Fruit fly (Drosophila melanogaster): ENCODE results near the gene Sema5c.

Gene Sema5c

dm6 chr3L:12109045-12109632, 27.5 kb upstream of the Sema5c start:
- TF ChIP-seq tai (GFP tag; optimal IDR thresholded peaks at IDR 0.05) (no peak), CG9705 (GFP tag; optimal IDR thresholded peaks at IDR 0.05) (no peak), pan (optimal IDR thresholded peaks at IDR 0.05) (no peak), jim (GFP tag; optimal IDR thresholded peaks at IDR 0.05) (no peak), Rel (GFP tag; optimal IDR thresholded peaks at IDR 0.05) (no peak), Rel (tag; optimal IDR thresholded peaks at IDR 0.05) (no peak), dsf (GFP tag; optimal IDR thresholded peaks at IDR 0.05; ENCODE audit: borderline replicate concordance) (no peak), rgr (GFP tag; optimal IDR thresholded peaks at IDR 0.05) (no peak), foxo (GFP tag; optimal IDR thresholded peaks at IDR 0.05) (no peak), dmrt93B (GFP tag; optimal IDR thresholded peaks at IDR 0.05) (no peak)

- no peak for TF ChIP-seq Dif (GFP tag; optimal IDR thresholded peaks at IDR 0.05; ENCODE audit: partially characterized antibody)
- no peak for TF ChIP-seq br (GFP tag; optimal IDR thresholded peaks at IDR 0.05)
- no peak for TF ChIP-seq Jra (GFP tag; optimal IDR thresholded peaks at IDR 0.05)
- no peak for TF ChIP-seq tai (GFP tag; optimal IDR thresholded peaks at IDR 0.05)
- TF ChIP-seq Hr83 (GFP tag; optimal IDR thresholded peaks at IDR 0.05; ENCODE audit: poor library complexity, severe bottlenecking): no peak
- no peak for TF ChIP-seq Hnf4 (GFP tag; optimal IDR thresholded peaks at IDR 0.05)
- TF ChIP-seq jim (GFP tag; optimal IDR thresholded peaks at IDR 0.05): no peak
- no peak for TF ChIP-seq ey (GFP tag; optimal IDR thresholded peaks at IDR 0.05)
- no peak for TF ChIP-seq Myc (optimal IDR thresholded peaks at IDR 0.05)
- no peak for TF ChIP-seq Mio (GFP tag; optimal IDR thresholded peaks at IDR 0.05)
- TF ChIP-seq woc (GFP tag; optimal IDR thresholded peaks at IDR 0.05): no peak
- TF ChIP-seq CG9705 (GFP tag; optimal IDR thresholded peaks at IDR 0.05): no peak
- no peak for TF ChIP-seq Dfd (GFP tag; optimal IDR thresholded peaks at IDR 0.05)
- TF ChIP-seq dsf (GFP tag; optimal IDR thresholded peaks at IDR 0.05; ENCODE audit: borderline replicate concordance): no peak
- no peak for TF ChIP-seq N (GFP tag; optimal IDR thresholded peaks at IDR 0.05)
- no peak for TF ChIP-seq pan (optimal IDR thresholded peaks at IDR 0.05)
Observed at dm6 chr3L:12108515-12108914, 26.9 kb upstream of the Sema5c start.

dm6 chr3L:12107378-12107777, 25.7 kb upstream of the Sema5c start:
- TF ChIP-seq N (GFP tag; optimal IDR thresholded peaks at IDR 0.05): no peak
- TF ChIP-seq CG9705 (GFP tag; optimal IDR thresholded peaks at IDR 0.05): no peak
- TF ChIP-seq brk (GFP tag; optimal IDR thresholded peaks at IDR 0.05): no peak
- TF ChIP-seq dmrt93B (GFP tag; optimal IDR thresholded peaks at IDR 0.05): no peak
- no peak for TF ChIP-seq Hr78 (GFP tag; optimal IDR thresholded peaks at IDR 0.05)

- TF ChIP-seq usp (GFP tag; optimal IDR thresholded peaks at IDR 0.05) (no peak), Sp1 (GFP tag; optimal IDR thresholded peaks at IDR 0.05) (peak; percentile 62), Dif (GFP tag; optimal IDR thresholded peaks at IDR 0.05; ENCODE audit: partially characterized antibody) (no peak), OdsH (GFP tag; optimal IDR thresholded peaks at IDR 0.05) (peak; percentile 37), ey (GFP tag; optimal IDR thresholded peaks at IDR 0.05) (no peak), rgr (GFP tag; optimal IDR thresholded peaks at IDR 0.05) (peak; percentile 42), dmrt93B (GFP tag; optimal IDR thresholded peaks at IDR 0.05) (peak; percentile 5), psq (GFP tag; optimal IDR thresholded peaks at IDR 0.05) (peak; percentile 46), h (GFP tag; optimal IDR thresholded peaks at IDR 0.05) (peak; percentile 8), Myc (optimal IDR thresholded peaks at IDR 0.05) (no peak), foxo (GFP tag; optimal IDR thresholded peaks at IDR 0.05) (peak in 1 of 2 experiments; percentile 19), Hnf4 (GFP tag; optimal IDR thresholded peaks at IDR 0.05) (no peak), HLH106 (tag; optimal IDR thresholded peaks at IDR 0.05) (peak; percentile 63)
Observed at dm6 chr3L:12101924-12102383, 20.3 kb upstream of the Sema5c start.

- TF ChIP-seq foxo (GFP tag; optimal IDR thresholded peaks at IDR 0.05) (peak in 1 of 2 experiments; percentile 62), fru (GFP tag; optimal IDR thresholded peaks at IDR 0.05) (peak; percentile 32), OdsH (GFP tag; optimal IDR thresholded peaks at IDR 0.05) (peak; percentile 49), rgr (GFP tag; optimal IDR thresholded peaks at IDR 0.05) (peak; percentile 2), brk (GFP tag; optimal IDR thresholded peaks at IDR 0.05) (peak; percentile 28), br (GFP tag; optimal IDR thresholded peaks at IDR 0.05) (no peak), tai (GFP tag; optimal IDR thresholded peaks at IDR 0.05) (no peak), Myc (optimal IDR thresholded peaks at IDR 0.05) (no peak), psq (GFP tag; optimal IDR thresholded peaks at IDR 0.05) (peak; percentile 54), Sp1 (GFP tag; optimal IDR thresholded peaks at IDR 0.05) (peak; percentile 69), h (GFP tag; optimal IDR thresholded peaks at IDR 0.05) (peak; percentile 7), GATAd (GFP tag; optimal IDR thresholded peaks at IDR 0.05) (no peak), HLH106 (tag; optimal IDR thresholded peaks at IDR 0.05) (peak; percentile 58)
Observed at dm6 chr3L:12099329-12100031, 17.9 kb upstream of the Sema5c start.
